Fruit fly (Drosophila melanogaster) whole organism, prepupa: ENCODE results near the gene Lk.

ENCODE experiments used
- CG10631 ChIP-seq: fragments of 200-800 bp; sonication (Bioruptor generic); optimal IDR thresholded peaks from 2 replicates; lab custom pipeline; 2016; ENCODE audit warnings: missing biosample characterization, missing genetic modification characterization
- CG10669 ChIP-seq: fragments of 200-800 bp; sonication (Bioruptor generic); optimal IDR thresholded peaks from 3 replicates; lab custom pipeline; 2018; ENCODE audit warnings: missing biosample characterization, mild to moderate bottlenecking, missing genetic modification characterization, moderate library complexity
- CG11294 ChIP-seq: fragments of 200-800 bp; sonication (Bioruptor generic); IDR thresholded peaks from 2 replicates; pipeline ENCODE4 v1.3.6; 2022; ENCODE audit warnings: missing biosample characterization, missing genetic modification characterization
- CG11762 ChIP-seq: fragments of 200-800 bp; sonication (Bioruptor generic); optimal IDR thresholded peaks from 3 replicates; lab custom pipeline; 2016; ENCODE audit warnings: missing biosample characterization, missing genetic modification characterization; ENCODE audit not compliant: insufficient read depth
- CG11902 ChIP-seq: fragments of 200-800 bp; sonication (Bioruptor generic); optimal IDR thresholded peaks from 3 replicates; lab custom pipeline; 2016; ENCODE audit warnings: missing biosample characterization, missing genetic modification characterization
- CG15336 ChIP-seq: fragments of 200-800 bp; sonication (Bioruptor generic); IDR thresholded peaks from 2 replicates; pipeline ENCODE4 v1.3.6; 2022; ENCODE audit warnings: missing biosample characterization, missing genetic modification characterization
- CG1621 ChIP-seq: fragments of 200-800 bp; sonication (Bioruptor generic); optimal IDR thresholded peaks from 3 replicates; lab custom pipeline; 2018; ENCODE audit warnings: missing biosample characterization, mild to moderate bottlenecking, missing genetic modification characterization
- CG16779 ChIP-seq: fragments of 200-800 bp; sonication (Bioruptor generic); optimal IDR thresholded peaks from 3 replicates; lab custom pipeline; 2017; ENCODE audit warnings: missing biosample characterization, mild to moderate bottlenecking, missing genetic modification characterization
- CG3032 ChIP-seq: fragments of 200-800 bp; optimal IDR thresholded peaks from 2 replicates; lab custom pipeline; 2019; ENCODE audit warnings: missing biosample characterization, mild to moderate bottlenecking, missing genetic modification characterization, moderate library complexity
- CG31627 ChIP-seq: fragments of 200-800 bp; sonication (Bioruptor generic); optimal IDR thresholded peaks from 3 replicates; lab custom pipeline; 2016; ENCODE audit warnings: missing biosample characterization, missing genetic modification characterization
- CG32006 ChIP-seq: fragments of 200-800 bp; sonication (Bioruptor generic); optimal IDR thresholded peaks from 3 replicates; lab custom pipeline; 2017; ENCODE audit warnings: missing biosample characterization, mild to moderate bottlenecking, missing genetic modification characterization
- CG3919 ChIP-seq: fragments of 200-800 bp; sonication (Bioruptor generic); optimal IDR thresholded peaks from 3 replicates; lab custom pipeline; 2016; ENCODE audit warnings: missing biosample characterization, missing genetic modification characterization
- CG6163 ChIP-seq: fragments of 200-800 bp; sonication (Bioruptor generic); IDR thresholded peaks from 3 replicates; pipeline ENCODE4 v1.3.6; 2022; ENCODE audit warnings: missing biosample characterization, missing genetic modification characterization
- CG6792 ChIP-seq: fragments of 200-800 bp; sonication (Bioruptor generic); optimal IDR thresholded peaks from 3 replicates; lab custom pipeline; 2016; ENCODE audit warnings: missing biosample characterization, missing genetic modification characterization
- CG6808 ChIP-seq: fragments of 200-800 bp; sonication (Bioruptor generic); optimal IDR thresholded peaks from 3 replicates; lab custom pipeline; 2017; ENCODE audit warnings: missing biosample characterization, missing genetic modification characterization, mild to moderate bottlenecking, moderate library complexity, missing genetic modification reagents
- CG6854 ChIP-seq: fragments of 200-800 bp; sonication (Bioruptor generic); optimal IDR thresholded peaks from 2 replicates; lab custom pipeline; 2017; ENCODE audit warnings: missing biosample characterization, mild to moderate bottlenecking, missing genetic modification characterization
- CG7368 ChIP-seq: fragments of 200-800 bp; sonication (Bioruptor generic); optimal IDR thresholded peaks from 3 replicates; lab custom pipeline; 2016; ENCODE audit warnings: missing biosample characterization, missing genetic modification characterization
- CG8119 ChIP-seq: fragments of 200-800 bp; sonication (Bioruptor generic); IDR thresholded peaks from 3 replicates; pipeline ENCODE4 v1.3.6; 2022; ENCODE audit warnings: missing biosample characterization, missing genetic modification characterization
- CG8632 ChIP-seq: fragments of 200-800 bp; sonication (Bioruptor generic); optimal IDR thresholded peaks from 3 replicates; lab custom pipeline; 2016; ENCODE audit warnings: missing biosample characterization, missing genetic modification characterization
- CG9139 ChIP-seq: fragments of 200-800 bp; sonication (Bioruptor generic); optimal IDR thresholded peaks from 3 replicates; lab custom pipeline; 2017; ENCODE audit warnings: missing biosample characterization, mild to moderate bottlenecking, missing genetic modification characterization
- Eip75B ChIP-seq: fragments of 200-800 bp; sonication (Bioruptor generic); optimal IDR thresholded peaks from 3 replicates; lab custom pipeline; 2016; ENCODE audit warnings: missing biosample characterization, missing genetic modification characterization
- Eip78C ChIP-seq: fragments of 200-800 bp; sonication (Bioruptor generic); peaks from one replicate; lab custom pipeline; 2016; ENCODE audit warnings: missing biosample characterization, missing genetic modification characterization
- Eip93F ChIP-seq: fragments of 200-800 bp; sonication (Bioruptor generic); optimal IDR thresholded peaks from 2 replicates; lab custom pipeline; 2016; ENCODE audit warnings: missing biosample characterization, mild to moderate bottlenecking, missing genetic modification characterization
- Gug ChIP-seq: fragments of 200-800 bp; sonication (Bioruptor generic); IDR thresholded peaks from 2 replicates; pipeline ENCODE4 v1.3.6; 2022; ENCODE audit warnings: missing biosample characterization, missing genetic modification characterization
- Hr39 ChIP-seq: fragments of 200-800 bp; sonication (Bioruptor generic); optimal IDR thresholded peaks from 2 replicates; lab custom pipeline; 2016; ENCODE audit warnings: missing biosample characterization, missing genetic modification characterization
- Lpt ChIP-seq: fragments of 200-800 bp; sonication (Bioruptor generic); optimal IDR thresholded peaks from 3 replicates; lab custom pipeline; 2016; ENCODE audit warnings: missing biosample characterization, missing genetic modification characterization
- Smox ChIP-seq: fragments of 200-800 bp; sonication (Bioruptor generic); optimal IDR thresholded peaks from 3 replicates; lab custom pipeline; 2016; ENCODE audit warnings: missing biosample characterization, missing genetic modification characterization
- Sox14 ChIP-seq: fragments of 200-800 bp; sonication (Bioruptor generic); optimal IDR thresholded peaks from 3 replicates; lab custom pipeline; 2016; ENCODE audit warnings: missing biosample characterization, missing genetic modification characterization
- Sox15 ChIP-seq: fragments of 200-800 bp; sonication (Bioruptor generic); optimal IDR thresholded peaks from 3 replicates; lab custom pipeline; 2016; ENCODE audit warnings: missing biosample characterization, missing genetic modification characterization
- achi ChIP-seq: fragments of 200-800 bp; sonication (Bioruptor generic); optimal IDR thresholded peaks from 3 replicates; lab custom pipeline; 2016; ENCODE audit warnings: missing biosample characterization, missing genetic modification characterization
- acj6 ChIP-seq: fragments of 200-800 bp; sonication (Bioruptor generic); optimal IDR thresholded peaks from 3 replicates; lab custom pipeline; 2016; ENCODE audit warnings: missing biosample characterization, missing genetic modification characterization
- cyc ChIP-seq: fragments of 200-800 bp; sonication (Bioruptor generic); optimal IDR thresholded peaks from 3 replicates; lab custom pipeline; 2016; ENCODE audit warnings: missing biosample characterization, missing genetic modification characterization
- dsx ChIP-seq: fragments of 200-800 bp; optimal IDR thresholded peaks from 3 replicates; lab custom pipeline; 2019; ENCODE audit warnings: missing biosample characterization, mild to moderate bottlenecking, missing genetic modification characterization, moderate library complexity; ENCODE audit not compliant: poor library complexity, severe bottlenecking
- esn ChIP-seq: fragments of 200-800 bp; sonication (Bioruptor generic); optimal IDR thresholded peaks from 2 replicates; lab custom pipeline; 2016; ENCODE audit warnings: missing biosample characterization, mild to moderate bottlenecking, missing genetic modification characterization, moderate library complexity
- fd85E ChIP-seq: fragments of 200-800 bp; sonication (Bioruptor generic); optimal IDR thresholded peaks from 3 replicates; lab custom pipeline; 2016; ENCODE audit warnings: missing biosample characterization, missing genetic modification characterization
- fkh ChIP-seq: fragments of 200-800 bp; sonication (Bioruptor generic); optimal IDR thresholded peaks from 3 replicates; lab custom pipeline; 2017; ENCODE audit warnings: missing biosample characterization, mild to moderate bottlenecking, missing genetic modification characterization, moderate library complexity
- net ChIP-seq: fragments of 200-800 bp; sonication (Bioruptor generic); optimal IDR thresholded peaks from 3 replicates; lab custom pipeline; 2016; ENCODE audit warnings: missing biosample characterization, missing genetic modification characterization
- pdm3 ChIP-seq: fragments of 200-800 bp; sonication (Bioruptor generic); optimal IDR thresholded peaks from 3 replicates; lab custom pipeline; 2016; ENCODE audit warnings: missing biosample characterization, missing genetic modification characterization
- salr ChIP-seq, 2 experiments: fragments of 200-800 bp; sonication (Bioruptor generic); optimal IDR thresholded peaks; 3 replicates each; lab custom pipeline; 2016 to 2018; ENCODE audit warnings: missing biosample characterization in 2 of 2, missing genetic modification characterization in 2 of 2, mild to moderate bottlenecking in 1 of 2
- spab ChIP-seq: fragments of 200-800 bp; sonication (Bioruptor generic); optimal IDR thresholded peaks from 2 replicates; lab custom pipeline; 2017; ENCODE audit warnings: missing biosample characterization, mild to moderate bottlenecking, missing genetic modification characterization, missing genetic modification reagents
- ss ChIP-seq, 2 experiments: fragments of 200-800 bp; sonication (Bioruptor generic); optimal IDR thresholded peaks; 2 replicates in 1 of 2; 3 replicates in 1 of 2; lab custom pipeline; 2017 to 2018; ENCODE audit warnings: mild to moderate bottlenecking in 2 of 2, missing biosample characterization in 2 of 2, missing genetic modification characterization in 2 of 2, moderate library complexity in 1 of 2
- svp ChIP-seq: fragments of 200-800 bp; sonication (Bioruptor generic); peaks from one replicate; lab custom pipeline; 2016; ENCODE audit warnings: missing biosample characterization, missing genetic modification characterization
- topi ChIP-seq: fragments of 200-800 bp; sonication (Bioruptor generic); optimal IDR thresholded peaks from 3 replicates; lab custom pipeline; 2016; ENCODE audit warnings: missing biosample characterization, missing genetic modification characterization
- vri ChIP-seq: fragments of 200-800 bp; sonication (Bioruptor generic); optimal IDR thresholded peaks from 3 replicates; lab custom pipeline; 2016; ENCODE audit warnings: missing biosample characterization, mild to moderate bottlenecking, missing genetic modification characterization

The Lk gene

DNA sequence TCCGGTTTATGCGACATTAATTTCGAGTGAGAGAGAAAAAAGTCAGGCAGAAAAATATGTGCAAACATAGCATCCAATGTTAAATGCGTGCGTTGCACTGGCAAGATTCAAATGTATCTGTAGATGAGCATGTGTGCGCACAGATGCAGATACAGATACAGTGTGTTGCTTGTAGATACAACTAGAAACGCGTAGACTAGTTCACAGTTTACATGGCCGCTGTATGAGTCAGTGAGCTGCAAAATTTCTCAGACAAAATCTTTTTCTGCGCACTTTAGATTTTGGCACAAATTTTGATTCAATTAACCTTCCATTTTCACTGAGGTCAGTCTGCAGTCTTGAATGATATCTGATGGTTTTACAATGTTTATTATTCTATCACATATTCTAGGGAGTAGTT lies 4.4 kb downstream of the Lk start:
- no peak for TF ChIP-seq Eip93F (GFP tag; lab: Kevin White, UChicago)
- TF ChIP-seq CG15336 (GFP tag; lab: Robert Waterston, UW): 0 out of 2 replicates have a peak, but pooled peaks have one; percentile 11
- peak; percentile 31 for TF ChIP-seq Lpt
- peak; percentile 3 for TF ChIP-seq CG9139 (GFP tag; lab: Kevin White, UChicago)
- TF ChIP-seq dsx (GFP tag; lab: Kevin White, UChicago): peak; percentile 6
- no peak for TF ChIP-seq esn (GFP tag; lab: Kevin White, UChicago)
- no peak for TF ChIP-seq CG11902
- no peak for TF ChIP-seq Eip78C (GFP tag; lab: Kevin White, UChicago)
- peak; percentile 22 for TF ChIP-seq CG6808 (GFP tag; lab: Kevin White, UChicago)

dm6 chr3L:14555052-14555451 lies 5.5 kb downstream of the Lk start:
- TF ChIP-seq CG6792 (no peak), Gug (GFP tag; lab: Robert Waterston, UW) (no peak), CG3032 (tag; lab: Kevin White, UChicago) (no peak), Hr39 (no peak), CG6854 (GFP tag; lab: Kevin White, UChicago) (no peak), CG6163 (no peak), achi (GFP tag; lab: Kevin White, UChicago) (no peak), CG8632 (GFP tag; lab: Kevin White, UChicago) (no peak), dsx (GFP tag; lab: Kevin White, UChicago) (peak; percentile 26), pdm3 (GFP tag; lab: Kevin White, UChicago) (no peak), Smox (no peak), ss (GFP tag; optimal IDR thresholded peaks at IDR 0.05; lab: Kevin White, UChicago) (peak in 1 of 2 experiments; percentile 16), cyc (GFP tag; lab: Kevin White, UChicago) (no peak), fkh (GFP tag; lab: Kevin White, UChicago) (peak; percentile 95), CG9139 (GFP tag; lab: Kevin White, UChicago) (no peak), CG15336 (GFP tag; lab: Robert Waterston, UW) (no peak), Lpt (no peak), CG11294 (GFP tag; lab: Robert Waterston, UW) (no peak), salr (GFP tag; optimal IDR thresholded peaks at IDR 0.05; lab: Kevin White, UChicago) (no peak), Eip75B (no peak), CG3919 (GFP tag; lab: Kevin White, UChicago) (no peak), CG8119 (GFP tag; lab: Robert Waterston, UW) (no peak), topi (GFP tag; lab: Kevin White, UChicago) (no peak), fd85E (no peak), spab (GFP tag; lab: Kevin White, UChicago) (no peak), Eip78C (GFP tag; lab: Kevin White, UChicago) (peak; percentile 35), CG6808 (GFP tag; lab: Kevin White, UChicago) (peak; percentile 20), CG11762 (GFP tag; lab: Kevin White, UChicago) (no peak), CG32006 (GFP tag; lab: Kevin White, UChicago) (peak; percentile 3), net (GFP tag; lab: Kevin White, UChicago) (no peak), CG7368 (GFP tag; lab: Kevin White, UChicago) (no peak), CG16779 (no peak), vri (no peak), CG10669 (GFP tag; lab: Kevin White, UChicago) (no peak), Eip93F (GFP tag; lab: Kevin White, UChicago) (no peak), CG31627 (GFP tag; lab: Kevin White, UChicago) (no peak), Sox15 (GFP tag; lab: Kevin White, UChicago) (no peak), Sox14 (GFP tag; lab: Kevin White, UChicago) (no peak), acj6 (no peak), CG1621 (tag; lab: Kevin White, UChicago) (no peak), svp (peak; percentile 37), CG10631 (GFP tag; lab: Kevin White, UChicago) (no peak), CG11902 (no peak)
